Worm (Caenorhabditis elegans) whole organism, L2 larva: ENCODE data around the gene clec-136.
A peak's percentile ranks its signal among the peaks of the same experiment; 100 is the strongest.

ENCODE experiments used
- C34F6.9 ChIP-seq: fragments of 150-350 bp; optimal IDR thresholded peaks from 2 replicates; lab custom pipeline; 2014; ENCODE audit warnings: missing biosample characterization, missing genetic modification characterization
- F13H6.1 ChIP-seq: sonication (generic microtip); optimal IDR thresholded peaks from 2 replicates; lab custom pipeline; 2016; ENCODE audit warnings: missing genetic modification characterization, missing compliant biosample characterization
- ZK546.5 ChIP-seq: sonication (generic microtip); optimal IDR thresholded peaks from 2 replicates; lab custom pipeline; 2017; ENCODE audit warnings: missing biosample characterization, missing genetic modification characterization
- aly-2 ChIP-seq: fragments of 150-350 bp; optimal IDR thresholded peaks from 2 replicates; lab custom pipeline; 2014; ENCODE audit warnings: missing biosample characterization, missing genetic modification characterization
- ama-1 ChIP-seq: fragments of 150-350 bp; optimal IDR thresholded peaks from 2 replicates; lab custom pipeline; 2018; ENCODE audit warnings: inconsistent platforms
- blmp-1 ChIP-seq: sonication (generic microtip); optimal IDR thresholded peaks from 2 replicates; lab custom pipeline; 2017; ENCODE audit warnings: missing genetic modification characterization, mild to moderate bottlenecking, missing compliant biosample characterization, antibody characterized with exemption, moderate library complexity; ENCODE audit not compliant: insufficient read depth
- ceh-16 ChIP-seq: fragments of 150-350 bp; optimal IDR thresholded peaks from 2 replicates; lab custom pipeline; 2014; ENCODE audit warnings: missing biosample characterization, missing genetic modification characterization
- dmd-4 ChIP-seq: sonication (generic microtip); optimal IDR thresholded peaks from 2 replicates; lab custom pipeline; 2017; ENCODE audit warnings: missing biosample characterization, missing genetic modification characterization
- egl-27 ChIP-seq: sonication (generic microtip); optimal IDR thresholded peaks from 3 replicates; lab custom pipeline; 2017; ENCODE audit warnings: missing biosample characterization, missing genetic modification reagents, missing genetic modification characterization
- elt-1 ChIP-seq: fragments of 150-350 bp; optimal IDR thresholded peaks from 2 replicates; lab custom pipeline; 2014; ENCODE audit warnings: missing biosample characterization, missing genetic modification characterization
- elt-3 ChIP-seq: sonication (generic microtip); optimal IDR thresholded peaks from 2 replicates; lab custom pipeline; 2017; ENCODE audit warnings: missing biosample characterization, missing genetic modification characterization
- fos-1 ChIP-seq: fragments of 150-350 bp; optimal IDR thresholded peaks from 2 replicates; lab custom pipeline; 2014; ENCODE audit warnings: missing biosample characterization, missing genetic modification characterization
- lin-39 ChIP-seq: fragments of 150-350 bp; optimal IDR thresholded peaks from 2 replicates; lab custom pipeline; 2014; ENCODE audit warnings: missing biosample characterization, missing genetic modification reagents, missing genetic modification characterization
- lsy-2 ChIP-seq, 2 experiments: fragments of 150-350 bp in 1 of 2; sonication (generic microtip) in 1 of 2; optimal IDR thresholded peaks; 2 replicates each; lab custom pipeline; 2014 to 2017; ENCODE audit warnings: missing biosample characterization in 2 of 2, missing genetic modification characterization in 2 of 2
- mab-5 ChIP-seq: fragments of 150-350 bp; optimal IDR thresholded peaks from 2 replicates; lab custom pipeline; 2014; ENCODE audit warnings: missing biosample characterization, missing genetic modification characterization
- mbf-1 ChIP-seq: sonication (generic microtip); optimal IDR thresholded peaks from 2 replicates; lab custom pipeline; 2017; ENCODE audit warnings: missing biosample characterization, missing genetic modification characterization
- nhr-11 ChIP-seq: fragments of 150-350 bp; optimal IDR thresholded peaks from 2 replicates; lab custom pipeline; 2014; ENCODE audit warnings: missing biosample characterization, missing genetic modification characterization
- nhr-12 ChIP-seq: fragments of 150-350 bp; optimal IDR thresholded peaks from 2 replicates; lab custom pipeline; 2014; ENCODE audit warnings: missing biosample characterization, missing genetic modification characterization
- nhr-129 ChIP-seq: fragments of 150-350 bp; optimal IDR thresholded peaks from 2 replicates; lab custom pipeline; 2014; ENCODE audit warnings: missing biosample characterization, missing genetic modification characterization
- nhr-21 ChIP-seq: fragments of 150-350 bp; optimal IDR thresholded peaks from 2 replicates; lab custom pipeline; 2014; ENCODE audit warnings: missing biosample characterization, missing genetic modification characterization
- nhr-23 ChIP-seq: fragments of 150-350 bp; optimal IDR thresholded peaks from 2 replicates; lab custom pipeline; 2014; ENCODE audit warnings: missing biosample characterization, missing genetic modification reagents, missing genetic modification characterization
- nhr-25 ChIP-seq: fragments of 150-350 bp; sonication (generic microtip); optimal IDR thresholded peaks from 3 replicates; lab custom pipeline; 2014; ENCODE audit warnings: missing biosample characterization, missing genetic modification characterization
- nhr-6 ChIP-seq: fragments of 150-350 bp; optimal IDR thresholded peaks from 2 replicates; lab custom pipeline; 2014; ENCODE audit warnings: missing biosample characterization, missing genetic modification characterization
- nhr-77 ChIP-seq: fragments of 150-350 bp; optimal IDR thresholded peaks from 2 replicates; lab custom pipeline; 2014; ENCODE audit warnings: missing biosample characterization, missing genetic modification characterization
- peb-1 ChIP-seq: fragments of 150-350 bp; optimal IDR thresholded peaks from 2 replicates; lab custom pipeline; 2014; ENCODE audit warnings: missing biosample characterization, missing genetic modification characterization
- sem-4 ChIP-seq: fragments of 150-350 bp; optimal IDR thresholded peaks from 2 replicates; lab custom pipeline; 2014; ENCODE audit warnings: missing biosample characterization, missing genetic modification reagents, missing genetic modification characterization
- sma-3 ChIP-seq: sonication (generic microtip); optimal IDR thresholded peaks from 2 replicates; lab custom pipeline; 2016; ENCODE audit warnings: missing genetic modification reagents, missing genetic modification characterization, missing compliant biosample characterization
- sma-9 ChIP-seq, 2 experiments: fragments of 150-350 bp in 1 of 2; sonication (generic microtip) in 1 of 2; optimal IDR thresholded peaks; 2 replicates each; lab custom pipeline; 2014 to 2016; ENCODE audit warnings: missing genetic modification characterization in 2 of 2, mild to moderate bottlenecking in 1 of 2, missing biosample characterization in 1 of 2, missing compliant biosample characterization in 1 of 2, missing genetic modification reagents in 1 of 2, moderate library complexity in 1 of 2
- snpc-4 ChIP-seq: fragments of 150-350 bp; optimal IDR thresholded peaks from 2 replicates; lab custom pipeline; 2014; ENCODE audit warnings: missing biosample characterization, missing genetic modification characterization
- unc-39 ChIP-seq: fragments of 150-350 bp; optimal IDR thresholded peaks from 2 replicates; lab custom pipeline; 2014; ENCODE audit warnings: missing biosample characterization, missing genetic modification characterization
- unc-55 ChIP-seq: fragments of 150-350 bp; sonication (generic microtip); optimal IDR thresholded peaks from 3 replicates; lab custom pipeline; 2014; ENCODE audit warnings: missing biosample characterization, missing genetic modification reagents, missing genetic modification characterization
- unc-62 ChIP-seq: fragments of 150-350 bp; optimal IDR thresholded peaks from 2 replicates; lab custom pipeline; 2014; ENCODE audit warnings: missing biosample characterization, missing genetic modification reagents, missing genetic modification characterization
- zag-1 ChIP-seq: fragments of 150-350 bp; optimal IDR thresholded peaks from 2 replicates; lab custom pipeline; 2014; ENCODE audit warnings: missing biosample characterization, missing genetic modification characterization
- ztf-1 ChIP-seq: fragments of 200-800 bp; sonication (Bioruptor generic); conservative IDR thresholded peaks from 2 replicates; pipeline ENCODE4 v1.3.6; 2022; ENCODE audit warnings: missing genetic modification characterization, missing compliant biosample characterization
- ztf-11 ChIP-seq: sonication (generic microtip); optimal IDR thresholded peaks from 2 replicates; lab custom pipeline; 2017; ENCODE audit warnings: missing biosample characterization, missing genetic modification characterization

clec-136 gene

DNA sequence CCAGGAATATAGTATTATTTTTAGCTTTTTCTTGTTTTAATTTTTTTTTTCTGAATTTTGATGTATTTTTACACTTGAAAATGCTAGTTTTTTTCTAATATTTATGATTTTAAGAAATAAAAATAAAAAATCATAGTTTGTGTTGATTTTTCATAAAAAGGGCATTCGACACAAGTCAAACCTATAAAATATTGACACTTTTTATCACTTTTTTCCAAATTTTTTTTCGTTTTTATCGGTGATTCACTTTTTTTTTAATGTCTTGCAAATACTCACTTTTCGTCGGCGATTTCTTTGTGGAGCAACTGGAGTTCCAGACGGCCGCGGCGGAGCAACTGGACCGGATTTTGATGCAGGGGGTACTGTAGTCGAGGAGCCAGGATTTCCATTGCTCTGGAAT is 18.9 kb downstream of the clec-136 start:
- TF ChIP-seq ZK546.5 (no peak), fos-1 (tag; lab: Kevin White, UChicago) (peak; percentile 84)

DNA sequence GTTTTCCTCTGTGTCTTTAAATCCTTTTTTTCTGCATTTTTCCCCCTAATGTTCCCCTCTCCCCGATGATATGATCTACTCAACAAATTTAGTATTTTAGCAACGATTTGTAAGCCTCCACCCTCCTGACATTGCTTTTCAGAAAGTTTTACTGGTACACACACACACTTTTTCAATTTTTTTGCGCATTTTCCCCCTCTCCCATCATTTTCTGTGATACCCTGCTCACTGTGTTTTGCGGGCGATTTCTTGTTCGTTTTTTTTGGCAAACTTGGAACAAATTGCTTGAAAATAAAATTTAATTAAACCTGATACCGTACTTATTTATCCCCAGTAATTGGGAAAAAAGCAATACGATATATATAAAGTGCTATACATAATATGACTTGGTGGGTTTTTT is 25.7 kb downstream of the clec-136 start:
- no peak for TF ChIP-seq nhr-6 (tag; lab: Kevin White, UChicago)
- TF ChIP-seq ama-1 (lab: Kevin White, UChicago), result no peak
- no peak for TF ChIP-seq nhr-129
- no peak for TF ChIP-seq lin-39 (tag; lab: Kevin White, UChicago)
- TF ChIP-seq sem-4 (tag; lab: Kevin White, UChicago), result no peak
- TF ChIP-seq nhr-23, result no peak
- no peak for TF ChIP-seq nhr-25 (tag; lab: Kevin White, UChicago)
- no peak for TF ChIP-seq elt-3 (tag; lab: Kevin White, UChicago)
- no peak for TF ChIP-seq nhr-21 (tag; lab: Kevin White, UChicago)
- no peak for TF ChIP-seq snpc-4 (tag; lab: Kevin White, UChicago)

DNA sequence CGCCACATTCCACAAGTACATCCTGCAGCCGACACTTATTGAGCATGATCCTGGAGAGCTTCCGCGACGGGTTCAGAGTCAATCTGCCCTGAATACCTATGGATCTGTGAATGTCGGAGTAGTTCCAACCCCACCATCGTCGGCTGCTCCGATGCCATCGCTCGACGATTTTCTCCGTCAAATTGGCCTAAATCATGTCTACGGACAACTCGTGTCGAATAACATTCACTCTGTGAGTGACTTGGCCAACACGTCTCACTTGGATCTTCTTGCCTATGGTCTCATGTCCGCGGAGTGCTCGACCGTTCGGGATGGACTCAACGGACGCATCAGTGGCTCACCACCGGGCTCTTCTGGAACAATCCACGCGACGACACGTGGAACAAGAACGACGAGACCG is 26.3 kb downstream of the clec-136 start:
- TF ChIP-seq elt-3 (tag; lab: Kevin White, UChicago) (no peak), F13H6.1 (tag; lab: Kevin White, UChicago) (no peak), peb-1 (tag; lab: Kevin White, UChicago) (no peak), nhr-21 (tag; lab: Kevin White, UChicago) (no peak), nhr-12 (no peak), nhr-77 (tag; lab: Kevin White, UChicago) (no peak), aly-2 (no peak), ztf-11 (no peak), sma-3 (no peak), mab-5 (tag; lab: Kevin White, UChicago) (no peak), elt-1 (tag; lab: Kevin White, UChicago) (no peak)
- TF ChIP-seq, all 48 proteins: peak for 0

DNA sequence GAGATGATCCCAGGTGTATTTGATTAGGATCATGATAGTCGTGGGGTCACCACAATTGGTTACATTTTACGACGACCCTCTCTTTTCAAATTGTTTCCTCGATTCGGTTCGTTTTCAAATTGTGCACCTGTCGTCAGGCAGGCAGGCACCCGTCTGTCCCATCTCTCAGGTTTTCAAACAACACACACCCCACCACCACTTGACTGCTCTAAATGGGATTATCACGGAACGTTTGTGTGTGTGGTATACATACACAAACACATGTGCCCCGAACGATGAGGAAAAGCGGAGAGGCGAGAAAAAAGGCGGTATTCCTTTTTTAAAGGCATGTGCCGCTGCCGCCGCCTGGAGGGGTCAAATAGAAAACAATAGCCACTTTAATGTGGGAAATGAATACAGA is 31.0 kb downstream of the clec-136 start:
- TF ChIP-seq sma-3, result no peak
- no peak for TF ChIP-seq lsy-2 (tag; optimal IDR thresholded peaks at IDR 0.05; lab: Kevin White, UChicago)
- TF ChIP-seq ztf-1 (GFP tag; lab: Robert Waterston, UW), result no peak
- TF ChIP-seq dmd-4 (tag; lab: Kevin White, UChicago), result no peak
- TF ChIP-seq nhr-129, result no peak
- TF ChIP-seq nhr-12, result no peak
- no peak for TF ChIP-seq peb-1 (tag; lab: Kevin White, UChicago)
- no peak for TF ChIP-seq fos-1 (tag; lab: Kevin White, UChicago)
- TF ChIP-seq ZK546.5, result no peak
- no peak for TF ChIP-seq lin-39 (tag; lab: Kevin White, UChicago)
- no peak for TF ChIP-seq mab-5 (tag; lab: Kevin White, UChicago)

DNA sequence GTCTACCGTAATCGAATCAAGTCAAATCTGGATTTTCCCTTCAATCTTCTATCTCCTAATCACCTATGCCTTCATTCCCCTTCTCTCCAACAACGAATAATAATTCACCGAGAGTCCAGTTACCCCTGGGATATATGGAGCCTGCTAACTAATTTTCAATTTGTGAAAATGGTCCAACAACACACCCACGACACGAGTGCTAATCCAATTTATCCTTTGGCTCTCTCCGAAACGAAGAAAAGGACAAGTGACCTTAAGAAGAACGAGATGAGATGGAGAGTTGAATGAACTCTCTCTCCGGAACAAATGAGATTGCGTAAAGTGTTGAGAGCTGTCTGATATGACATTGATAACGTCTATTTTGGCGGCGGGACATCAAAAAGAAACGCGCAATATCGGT is 32.0 kb downstream of the clec-136 start:
- no peak for TF ChIP-seq blmp-1 (tag; lab: Kevin White, UChicago)
- TF ChIP-seq sem-4 (tag; lab: Kevin White, UChicago), result peak; percentile 41

DNA sequence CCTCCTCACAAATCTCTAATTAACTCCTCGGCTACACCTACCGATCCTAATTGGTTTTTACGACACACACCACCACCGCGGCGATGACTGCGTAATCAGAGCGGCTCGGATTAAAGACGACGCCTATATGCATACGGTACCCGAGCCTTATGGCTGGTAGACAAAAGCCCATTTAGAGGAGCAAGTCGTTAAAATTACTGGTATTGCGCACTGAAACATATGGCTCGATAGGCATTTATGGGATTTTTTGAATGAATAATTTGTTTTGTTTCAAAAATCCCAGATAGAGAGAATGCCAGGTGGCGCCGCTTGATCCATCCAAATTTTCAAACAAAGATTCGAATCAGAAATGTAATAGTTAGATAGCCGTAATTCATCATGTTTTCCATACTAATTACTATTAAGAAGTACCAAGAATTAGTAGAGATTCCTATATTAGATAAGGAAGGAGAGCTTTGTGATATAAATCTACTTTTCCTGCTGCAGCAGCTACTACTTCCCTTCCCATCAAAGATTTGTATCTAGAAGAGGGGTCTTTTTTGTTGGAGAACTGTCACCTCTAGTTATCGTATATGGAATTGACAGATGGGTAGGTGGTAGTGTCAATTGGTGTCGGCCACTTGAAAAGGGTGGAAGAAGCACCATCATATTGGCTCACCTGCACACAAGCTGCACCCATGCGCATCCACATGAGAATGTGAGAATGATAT is 33.0 kb downstream of the clec-136 start:
- TF ChIP-seq sem-4 (tag; lab: Kevin White, UChicago) (no peak), unc-55 (GFP tag; lab: Kevin White, UChicago) (peak; percentile 1), ceh-16 (tag; lab: Kevin White, UChicago) (peak; percentile 20), unc-62 (GFP tag; lab: Kevin White, UChicago) (no peak)

DNA sequence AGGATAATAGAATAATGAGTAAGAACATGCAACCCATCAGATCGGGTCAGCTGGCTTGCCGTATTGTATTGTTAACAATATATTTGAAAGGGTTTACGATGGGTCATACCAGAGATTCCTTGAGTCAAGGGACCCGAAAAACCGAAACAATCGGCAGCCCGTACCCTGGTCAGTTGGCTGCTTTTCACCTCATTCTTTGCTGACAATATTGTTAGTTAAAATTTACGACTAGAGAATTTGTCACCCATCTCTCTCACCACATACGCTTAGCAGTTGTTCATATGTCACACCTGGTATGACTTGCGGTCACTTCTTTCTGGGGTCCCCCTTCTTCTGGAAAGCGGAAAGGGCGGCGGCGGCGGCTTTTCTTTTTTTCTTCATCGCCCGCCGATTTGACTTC is 35.3 kb downstream of the clec-136 start:
- TF ChIP-seq sem-4 (tag; lab: Kevin White, UChicago), result no peak
- TF ChIP-seq ztf-1 (GFP tag; lab: Robert Waterston, UW), result no peak
- TF ChIP-seq egl-27 (tag; lab: Kevin White, UChicago), result no peak
- TF ChIP-seq unc-39 (tag; lab: Kevin White, UChicago), result no peak
- TF ChIP-seq sma-9 (GFP tag; optimal IDR thresholded peaks at IDR 0.05; lab: Kevin White, UChicago), result no peak
- TF ChIP-seq sma-9 (tag; optimal IDR thresholded peaks at IDR 0.05; lab: Kevin White, UChicago), result no peak
- no peak for TF ChIP-seq zag-1 (tag; lab: Kevin White, UChicago)
- no peak for TF ChIP-seq C34F6.9
- TF ChIP-seq nhr-11 (tag; lab: Kevin White, UChicago), result no peak
- no peak for TF ChIP-seq mbf-1
- TF ChIP-seq, all 48 proteins: peak for 0
